Worm (Caenorhabditis elegans): ENCODE measurements around the gene F47B8.14.

DNA sequence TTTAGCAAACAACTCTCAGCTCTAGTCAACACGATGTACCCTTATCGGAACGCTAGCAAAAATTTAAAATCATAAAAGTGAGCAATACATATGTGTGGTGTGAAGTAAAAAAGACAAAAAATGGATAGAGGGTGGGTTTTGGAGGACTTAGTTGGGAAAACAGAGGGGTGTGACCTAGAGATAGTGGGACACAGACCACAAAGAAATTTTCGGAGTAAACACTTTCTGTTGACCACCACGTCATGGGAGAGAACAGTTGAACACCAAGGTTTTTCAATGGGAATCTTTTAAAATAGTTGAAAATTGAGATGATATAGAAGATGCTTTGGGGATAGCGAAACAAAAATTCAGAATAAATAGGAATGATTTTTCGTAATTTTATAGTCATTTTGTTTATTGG lies 3.1 kb upstream of the F47B8.14 start:
- TF ChIP-seq pqm-1 (tag; optimal IDR thresholded peaks at IDR 0.05) (no peak), nhr-12 (tag; optimal IDR thresholded peaks at IDR 0.05) (no peak), snu-23 (GFP tag; optimal IDR thresholded peaks at IDR 0.05) (no peak), nhr-71 (tag; optimal IDR thresholded peaks at IDR 0.05) (no peak), C04F5.9 (tag; optimal IDR thresholded peaks at IDR 0.05) (no peak), ztf-11 (tag; optimal IDR thresholded peaks at IDR 0.05) (no peak)

All from whole organism, L1 larva.